Fruit fly (Drosophila melanogaster) whole organism, wandering third instar larva: ENCODE results near the gene CG11700.

Source experiments
- Abd-B ChIP-seq: fragments of >200 bp; optimal IDR thresholded peaks from 2 replicates; lab custom pipeline; 2017; ENCODE audit warnings: missing biosample characterization, missing genetic modification characterization
- CG32264 ChIP-seq: fragments of 200-800 bp; sonication (Bioruptor generic); optimal IDR thresholded peaks from 2 replicates; lab custom pipeline; 2016; ENCODE audit warnings: missing biosample characterization, missing genetic modification characterization
- CG9705 ChIP-seq: fragments of 200-800 bp; sonication (Bioruptor generic); optimal IDR thresholded peaks from 2 replicates; lab custom pipeline; 2018; ENCODE audit warnings: missing biosample characterization, mild to moderate bottlenecking, missing genetic modification characterization
- CrebA ChIP-seq: fragments of 200-800 bp; sonication (Bioruptor generic); optimal IDR thresholded peaks from 2 replicates; lab custom pipeline; 2016; ENCODE audit warnings: missing biosample characterization, mild to moderate bottlenecking, missing genetic modification characterization, borderline replicate concordance
- Dfd ChIP-seq: fragments of >200 bp; optimal IDR thresholded peaks from 2 replicates; lab custom pipeline; 2017; ENCODE audit warnings: missing biosample characterization, missing genetic modification characterization
- Dif ChIP-seq: fragments of 200-275, 200-300 bp; sonication (Bioruptor generic); optimal IDR thresholded peaks from 2 replicates; lab custom pipeline; 2018; ENCODE audit warnings: missing biosample characterization, missing genetic modification characterization; ENCODE audit not compliant: partially characterized antibody
- GATAd ChIP-seq: sonication (Bioruptor generic); optimal IDR thresholded peaks from 2 replicates; lab custom pipeline; 2016; ENCODE audit warnings: missing biosample characterization, missing genetic modification characterization
- HLH106 ChIP-seq: fragments of 200-800 bp; optimal IDR thresholded peaks from 3 replicates; lab custom pipeline; 2019; ENCODE audit warnings: missing biosample characterization, mild to moderate bottlenecking, missing genetic modification characterization, moderate library complexity
- Hnf4 ChIP-seq: fragments of 200-800 bp; sonication (Bioruptor generic); optimal IDR thresholded peaks from 2 replicates; lab custom pipeline; 2016; ENCODE audit warnings: missing biosample characterization, mild to moderate bottlenecking, missing genetic modification characterization
- Hr78 ChIP-seq: fragments of >200 bp; optimal IDR thresholded peaks from 2 replicates; lab custom pipeline; 2017; ENCODE audit warnings: missing biosample characterization, missing genetic modification characterization
- Hr83 ChIP-seq: fragments of 200-300 bp; sonication (Bioruptor generic); optimal IDR thresholded peaks from 2 replicates; lab custom pipeline; 2016; ENCODE audit warnings: missing biosample characterization, mild to moderate bottlenecking, missing genetic modification characterization, moderate library complexity; ENCODE audit not compliant: poor library complexity, severe bottlenecking
- Jra ChIP-seq: sonication (Bioruptor generic); optimal IDR thresholded peaks from 2 replicates; lab custom pipeline; 2016; ENCODE audit warnings: missing biosample characterization, missing genetic modification characterization
- Mio ChIP-seq: sonication (Bioruptor generic); optimal IDR thresholded peaks from 2 replicates; lab custom pipeline; 2016; ENCODE audit warnings: missing biosample characterization, missing genetic modification characterization
- Myc ChIP-seq: fragments of >200 bp; optimal IDR thresholded peaks from 2 replicates; lab custom pipeline; 2017
- N ChIP-seq: fragments of >200 bp; optimal IDR thresholded peaks from 2 replicates; lab custom pipeline; 2018; ENCODE audit warnings: missing biosample characterization, missing external identifiers, missing genetic modification characterization
- OdsH ChIP-seq: fragments of 200-800 bp; sonication (Bioruptor generic); optimal IDR thresholded peaks from 2 replicates; lab custom pipeline; 2016; ENCODE audit warnings: missing biosample characterization, mild to moderate bottlenecking, missing genetic modification characterization
- Rel ChIP-seq, 2 experiments: fragments of 200-800 bp; sonication (Bioruptor generic) in 1 of 2; optimal IDR thresholded peaks; 2 replicates in 1 of 2; 3 replicates in 1 of 2; lab custom pipeline; 2016 to 2019; ENCODE audit warnings: mild to moderate bottlenecking in 2 of 2, missing biosample characterization in 2 of 2, missing genetic modification characterization in 2 of 2, moderate library complexity in 1 of 2
- Sp1 ChIP-seq: fragments of 200-800 bp; sonication (Bioruptor generic); optimal IDR thresholded peaks from 3 replicates; lab custom pipeline; 2019; ENCODE audit warnings: missing biosample characterization, mild to moderate bottlenecking, missing genetic modification characterization, moderate library complexity
- Vsx2 ChIP-seq: fragments of 200-300, 225-300 bp; sonication (Bioruptor generic); optimal IDR thresholded peaks from 2 replicates; lab custom pipeline; 2018; ENCODE audit warnings: missing biosample characterization, missing genetic modification characterization; ENCODE audit not compliant: partially characterized antibody
- br ChIP-seq: fragments of 200-800 bp; sonication (Bioruptor generic); optimal IDR thresholded peaks from 2 replicates; lab custom pipeline; 2016; ENCODE audit warnings: missing biosample characterization, missing genetic modification characterization
- brk ChIP-seq: fragments of 200-800 bp; sonication (Bioruptor generic); optimal IDR thresholded peaks from 2 replicates; lab custom pipeline; 2016; ENCODE audit warnings: missing biosample characterization, mild to moderate bottlenecking, missing genetic modification characterization
- dl ChIP-seq, 2 experiments: fragments of 175-275, 200-275 bp in 1 of 2; fragments of 200-275 bp in 1 of 2; sonication (Bioruptor generic); optimal IDR thresholded peaks; lab custom pipeline; 2018; ENCODE audit warnings: mild to moderate bottlenecking in 2 of 2, missing biosample characterization in 2 of 2, missing genetic modification characterization in 2 of 2, moderate library complexity in 2 of 2; ENCODE audit not compliant: partially characterized antibody in 2 of 2, insufficient read depth in 1 of 2
- dmrt93B ChIP-seq: fragments of 200-800 bp; sonication (Bioruptor generic); optimal IDR thresholded peaks from 2 replicates; lab custom pipeline; 2018; ENCODE audit warnings: missing biosample characterization, mild to moderate bottlenecking, missing genetic modification characterization
- dsf ChIP-seq: sonication (Bioruptor generic); optimal IDR thresholded peaks from 2 replicates; lab custom pipeline; 2016; ENCODE audit warnings: missing biosample characterization, missing genetic modification characterization, borderline replicate concordance
- ey ChIP-seq: fragments of 200-800 bp; sonication (Bioruptor generic); optimal IDR thresholded peaks from 2 replicates; lab custom pipeline; 2016; ENCODE audit warnings: missing biosample characterization, missing genetic modification characterization
- foxo ChIP-seq, 2 experiments: fragments of 200-800 bp; sonication (Bioruptor generic); optimal IDR thresholded peaks; 2 replicates in 1 of 2; 3 replicates in 1 of 2; lab custom pipeline; 2016 to 2017; ENCODE audit warnings: missing biosample characterization in 2 of 2, missing genetic modification characterization in 2 of 2
- fru ChIP-seq: fragments of 200-800 bp; sonication (Bioruptor generic); optimal IDR thresholded peaks from 3 replicates; lab custom pipeline; 2016; ENCODE audit warnings: missing biosample characterization, mild to moderate bottlenecking, missing genetic modification characterization
- h ChIP-seq: fragments of 200-800 bp; sonication (Bioruptor generic); optimal IDR thresholded peaks from 3 replicates; lab custom pipeline; 2016; ENCODE audit warnings: missing biosample characterization, mild to moderate bottlenecking, missing genetic modification characterization
- jim ChIP-seq: fragments of 175-275, 200-325 bp; sonication (Bioruptor generic); optimal IDR thresholded peaks from 2 replicates; lab custom pipeline; 2016; ENCODE audit warnings: missing biosample characterization, mild to moderate bottlenecking, missing genetic modification characterization
- lola ChIP-seq: fragments of >200 bp; optimal IDR thresholded peaks from 2 replicates; lab custom pipeline; 2017; ENCODE audit warnings: missing biosample characterization, missing genetic modification characterization
- pan ChIP-seq: fragments of >200 bp; optimal IDR thresholded peaks from 2 replicates; lab custom pipeline; 2017
- psq ChIP-seq: fragments of 200-800 bp; sonication (Bioruptor generic); optimal IDR thresholded peaks from 3 replicates; lab custom pipeline; 2017; ENCODE audit warnings: missing biosample characterization, mild to moderate bottlenecking, missing genetic modification characterization, moderate library complexity
- rgr ChIP-seq: fragments of 200-800 bp; sonication (Bioruptor generic); optimal IDR thresholded peaks from 3 replicates; lab custom pipeline; 2016; ENCODE audit warnings: missing biosample characterization, mild to moderate bottlenecking, missing genetic modification characterization
- sage ChIP-seq: fragments of 200-800 bp; sonication (Bioruptor generic); optimal IDR thresholded peaks from 2 replicates; lab custom pipeline; 2016; ENCODE audit warnings: missing biosample characterization, mild to moderate bottlenecking, missing genetic modification characterization
- sv ChIP-seq: fragments of 200-800 bp; sonication (Bioruptor generic); optimal IDR thresholded peaks from 3 replicates; lab custom pipeline; 2016; ENCODE audit warnings: missing biosample characterization, missing genetic modification characterization
- tai ChIP-seq: sonication (Bioruptor generic); optimal IDR thresholded peaks from 2 replicates; lab custom pipeline; 2016; ENCODE audit warnings: missing biosample characterization, missing genetic modification characterization
- usp ChIP-seq: fragments of >200 bp; optimal IDR thresholded peaks from 2 replicates; lab custom pipeline; 2017; ENCODE audit warnings: missing biosample characterization, missing genetic modification characterization
- woc ChIP-seq: sonication (Bioruptor generic); optimal IDR thresholded peaks from 2 replicates; lab custom pipeline; 2016; ENCODE audit warnings: missing biosample characterization, mild to moderate bottlenecking, missing genetic modification characterization

CG11700 gene

dm6 chrX:6255414-6255915 lies 27.9 kb downstream of the CG11700 start, which contains the start of the genes Rbcn-3A and Spx:
TSS of gene Rbcn-3A (minus strand) at chrX:6255487.
TSS of gene Spx (plus strand) at chrX:6255822.
- no peak for TF ChIP-seq Hnf4 (GFP tag; lab: Kevin White, UChicago)
- TF ChIP-seq ey (GFP tag; lab: Kevin White, UChicago): no peak
- no peak for TF ChIP-seq brk
- TF ChIP-seq Vsx2 (GFP tag; lab: Kevin White, UChicago): no peak
- no peak for TF ChIP-seq Dfd
- TF ChIP-seq foxo (GFP tag; optimal IDR thresholded peaks at IDR 0.05; lab: Kevin White, UChicago): peak in 1 of 2 experiments; percentile 42
- no peak for TF ChIP-seq jim
- peak; percentile 44 for TF ChIP-seq Sp1 (GFP tag; lab: Kevin White, UChicago)
- TF ChIP-seq Rel (GFP tag; optimal IDR thresholded peaks at IDR 0.05; lab: Kevin White, UChicago): no peak
- TF ChIP-seq Rel (tag; optimal IDR thresholded peaks at IDR 0.05; lab: Kevin White, UChicago): no peak
- TF ChIP-seq lola: no peak
- no peak for TF ChIP-seq dmrt93B (GFP tag; lab: Kevin White, UChicago)
- peak; percentile 23 for TF ChIP-seq OdsH (GFP tag; lab: Kevin White, UChicago)
- TF ChIP-seq CG9705: no peak
- TF ChIP-seq Dif (GFP tag; lab: Kevin White, UChicago): no peak
- no peak for TF ChIP-seq tai
- TF ChIP-seq HLH106 (tag; lab: Kevin White, UChicago): peak; percentile 32
- TF ChIP-seq GATAd (GFP tag; lab: Kevin White, UChicago): no peak
- peak; percentile 30 for TF ChIP-seq fru (GFP tag; lab: Kevin White, UChicago)
- peak; percentile 11 for TF ChIP-seq sv
- no peak for TF ChIP-seq Hr83 (GFP tag; lab: Kevin White, UChicago)
- no peak for TF ChIP-seq Mio
- no peak for TF ChIP-seq N (GFP tag; lab: Kevin White, UChicago)
- no peak for TF ChIP-seq pan
- TF ChIP-seq h (GFP tag; lab: Kevin White, UChicago): no peak
- TF ChIP-seq Myc: no peak
- peak; percentile 8 for TF ChIP-seq woc (GFP tag; lab: Kevin White, UChicago)
- no peak for TF ChIP-seq CrebA
- TF ChIP-seq Abd-B (GFP tag; lab: Kevin White, UChicago): no peak
- TF ChIP-seq Jra (GFP tag; lab: Kevin White, UChicago): peak; percentile 56
- TF ChIP-seq Hr78: no peak
- no peak for TF ChIP-seq sage
- TF ChIP-seq rgr (GFP tag; lab: Kevin White, UChicago): no peak
- TF ChIP-seq usp (GFP tag; lab: Kevin White, UChicago): no peak
- TF ChIP-seq dl (GFP tag; optimal IDR thresholded peaks at IDR 0.05; lab: Kevin White, UChicago; ENCODE audit: insufficient read depth in 1 of 2, partially characterized antibody in 2 of 2): no peak
- TF ChIP-seq dsf (GFP tag; lab: Kevin White, UChicago): no peak
- no peak for TF ChIP-seq CG32264
- TF ChIP-seq psq: peak; percentile 37
- no peak for TF ChIP-seq br (GFP tag; lab: Kevin White, UChicago)
- TF ChIP-seq, all 38 proteins: peak for 9

- TF ChIP-seq h (GFP tag; lab: Kevin White, UChicago) (no peak), Hr83 (GFP tag; lab: Kevin White, UChicago) (no peak), dmrt93B (GFP tag; lab: Kevin White, UChicago) (no peak), Myc (no peak), lola (no peak), dl (GFP tag; optimal IDR thresholded peaks at IDR 0.05; lab: Kevin White, UChicago; ENCODE audit: insufficient read depth in 1 of 2, partially characterized antibody in 2 of 2) (no peak), Jra (GFP tag; lab: Kevin White, UChicago) (no peak), brk (no peak), N (GFP tag; lab: Kevin White, UChicago) (no peak), foxo (GFP tag; optimal IDR thresholded peaks at IDR 0.05; lab: Kevin White, UChicago) (no peak), Rel (GFP tag; optimal IDR thresholded peaks at IDR 0.05; lab: Kevin White, UChicago) (no peak), Rel (tag; optimal IDR thresholded peaks at IDR 0.05; lab: Kevin White, UChicago) (no peak), rgr (GFP tag; lab: Kevin White, UChicago) (no peak)
- TF ChIP-seq, all 38 proteins: peak for 0
Measured at dm6 chrX:6254617-6255349, 28.6 kb downstream of the CG11700 start.
